Fruit fly (Drosophila melanogaster): ENCODE results near the gene baz.

baz gene

DNA sequence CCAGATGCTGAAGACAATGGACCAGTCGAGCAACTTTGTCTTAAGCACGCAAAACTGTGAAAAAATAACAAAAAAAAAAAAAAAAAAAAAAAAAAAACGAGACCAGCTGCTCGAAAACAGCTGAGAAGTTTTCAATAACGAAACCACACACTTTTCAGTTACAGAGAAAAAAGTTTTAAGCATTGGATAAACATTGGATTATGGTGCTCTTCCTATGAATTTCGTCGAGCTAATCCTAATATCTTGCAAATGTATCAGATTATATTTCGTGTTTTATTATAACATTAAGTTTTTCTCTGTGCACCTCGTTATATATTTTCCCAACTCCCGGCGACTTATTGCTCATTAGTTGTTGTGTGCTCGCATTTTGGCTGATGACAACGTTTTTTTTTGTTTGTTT is 16.7 kb downstream of the baz start (continued):
- TF ChIP-seq CG1602 (GFP tag; optimal IDR thresholded peaks at IDR 0.05): no peak
- no peak for TF ChIP-seq HmgZ (tag; optimal IDR thresholded peaks at IDR 0.05)
- no peak for TF ChIP-seq Hey (tag; optimal IDR thresholded peaks at IDR 0.05)
- TF ChIP-seq pho (GFP tag; optimal IDR thresholded peaks at IDR 0.05): no peak
- TF ChIP-seq amos (GFP tag; IDR thresholded peaks at IDR 0.05; ENCODE audit: partially characterized antibody): no peak
- TF ChIP-seq CG10565 (GFP tag; optimal IDR thresholded peaks at IDR 0.05): no peak
- TF ChIP-seq yki (optimal IDR thresholded peaks at IDR 0.05): no peak
- no peak for TF ChIP-seq CG10654 (GFP tag; optimal IDR thresholded peaks at IDR 0.05)
- peak; percentile 68; the same call in 2 of the 3 replicates for TF ChIP-seq tgo (GFP tag; IDR thresholded peaks at IDR 0.05)
- TF ChIP-seq Six4 (GFP tag; optimal IDR thresholded peaks at IDR 0.05): peak; percentile 7
- TF ChIP-seq CG16815 (GFP tag; optimal IDR thresholded peaks at IDR 0.05): no peak
- no peak for TF ChIP-seq Dad (GFP tag; optimal IDR thresholded peaks at IDR 0.05)
- TF ChIP-seq Sry-δ (GFP tag; optimal IDR thresholded peaks at IDR 0.05): no peak
- no peak for TF ChIP-seq CG17612 (GFP tag; IDR thresholded peaks at IDR 0.05)
- TF ChIP-seq kah (GFP tag; optimal IDR thresholded peaks at IDR 0.05): no peak
- TF ChIP-seq Jarid2 (GFP tag; optimal IDR thresholded peaks at IDR 0.05): no peak
- peak; percentile 27 to 47 for TF ChIP-seq Pdp1 (GFP tag; optimal IDR thresholded peaks at IDR 0.05)
- TF ChIP-seq crol (GFP tag; IDR thresholded peaks at IDR 0.05): no peak
- TF ChIP-seq Hsf (GFP tag; optimal IDR thresholded peaks at IDR 0.05): peak; percentile 58
- no peak for TF ChIP-seq chm (GFP tag; IDR thresholded peaks at IDR 0.05)
- no peak for TF ChIP-seq trem (tag; optimal IDR thresholded peaks at IDR 0.05)
- peak; percentile 62 for TF ChIP-seq CG13624 (GFP tag; optimal IDR thresholded peaks at IDR 0.05)
- peak; percentile 32 for TF ChIP-seq CG8924 (tag; optimal IDR thresholded peaks at IDR 0.05)
- TF ChIP-seq dmrt11E (tag; optimal IDR thresholded peaks at IDR 0.05): no peak
- TF ChIP-seq CG7357 (GFP tag; IDR thresholded peaks at IDR 0.05): 0 out of 3 replicates have a peak, but pooled peaks have one; percentile 34
- peak; percentile 18 for TF ChIP-seq CG12071 (GFP tag; optimal IDR thresholded peaks at IDR 0.05)
- no peak for TF ChIP-seq CG10321 (GFP tag; IDR thresholded peaks at IDR 0.05)
- peak; percentile 5 for TF ChIP-seq dm (GFP tag; optimal IDR thresholded peaks at IDR 0.05)
- no peak for TF ChIP-seq Taf1 (GFP tag; IDR thresholded peaks at IDR 0.05)
- TF ChIP-seq Bgb (GFP tag; IDR thresholded peaks at IDR 0.05; ENCODE audit: partially characterized antibody): no peak
- peak; percentile 72 for TF ChIP-seq Atf6 (GFP tag; IDR thresholded peaks at IDR 0.05)
- TF ChIP-seq CG14710 (tag; optimal IDR thresholded peaks at IDR 0.05): no peak
- no peak for TF ChIP-seq br (optimal IDR thresholded peaks at IDR 0.05)
- no peak for TF ChIP-seq BEAF-32 (GFP tag; optimal IDR thresholded peaks at IDR 0.05)
- no peak for TF ChIP-seq hbn (GFP tag; IDR thresholded peaks at IDR 0.05; ENCODE audit: partially characterized antibody)
- TF ChIP-seq CG6689 (GFP tag; IDR thresholded peaks at IDR 0.05): peak; percentile 62
- TF ChIP-seq ftz-f1 (GFP tag; optimal IDR thresholded peaks at IDR 0.05): no peak
- TF ChIP-seq ci (GFP tag; IDR thresholded peaks at IDR 0.05): peak; percentile 79
- TF ChIP-seq CG10267 (tag; optimal IDR thresholded peaks at IDR 0.05): peak; percentile 4
- TF ChIP-seq crp (GFP tag; optimal IDR thresholded peaks at IDR 0.05): peak in 1 of 2 experiments; percentile 37
- TF ChIP-seq sens (GFP tag): peak; percentile 83
- TF ChIP-seq CG32532 (GFP tag; IDR thresholded peaks at IDR 0.05): peak; percentile 71
- no peak for TF ChIP-seq zfh2 (GFP tag; optimal IDR thresholded peaks at IDR 0.05)
- TF ChIP-seq nau (GFP tag; optimal IDR thresholded peaks at IDR 0.05): no peak
- no peak for TF ChIP-seq Scr (GFP tag; IDR thresholded peaks at IDR 0.05; ENCODE audit: partially characterized antibody)
- TF ChIP-seq CG14050 (GFP tag; IDR thresholded peaks at IDR 0.05): peak; percentile 69
- TF ChIP-seq her (GFP tag; optimal IDR thresholded peaks at IDR 0.05): peak; percentile 27
- no peak for TF ChIP-seq gcm (GFP tag; optimal IDR thresholded peaks at IDR 0.05)
- peak; percentile 47 for TF ChIP-seq lilli (GFP tag; optimal IDR thresholded peaks at IDR 0.05)
- no peak for TF ChIP-seq ash1 (GFP tag; optimal IDR thresholded peaks at IDR 0.05)
- TF ChIP-seq CG4328 (GFP tag; optimal IDR thresholded peaks at IDR 0.05): no peak
- no peak for TF ChIP-seq ems (GFP tag; optimal IDR thresholded peaks at IDR 0.05)

All from whole organism, embryonic.